Worm (Caenorhabditis elegans): ENCODE measurements around the gene F48E8.2.

ce11 chrIII:5419527-5419926 is 44.6 kb upstream of the F48E8.2 start:
- TF ChIP-seq dao-5 (tag; optimal IDR thresholded peaks at IDR 0.05) = no peak
- TF ChIP-seq him-1 (tag; optimal IDR thresholded peaks at IDR 0.05) = no peak
- TF ChIP-seq W03F9.2 (tag; optimal IDR thresholded peaks at IDR 0.05) = no peak
